Worm (Caenorhabditis elegans) whole organism, L4 larva: Measurements from ENCODE around the gene parn-1.

Source experiments
- ama-1 ChIP-seq: fragments of 150-350 bp; optimal IDR thresholded peaks from 2 replicates; lab custom pipeline; 2014; ENCODE audit warnings: inconsistent platforms, mixed read lengths
- ceh-82 ChIP-seq: sonication (generic microtip); optimal IDR thresholded peaks from 2 replicates; lab custom pipeline; 2017; ENCODE audit warnings: missing biosample characterization, missing genetic modification characterization
- egl-27 ChIP-seq: sonication (generic microtip); optimal IDR thresholded peaks from 3 replicates; lab custom pipeline; 2017; ENCODE audit warnings: missing biosample characterization, missing genetic modification reagents, missing genetic modification characterization
- fkh-10 ChIP-seq: fragments of 150-350 bp; optimal IDR thresholded peaks from 2 replicates; lab custom pipeline; 2014; ENCODE audit warnings: missing biosample characterization, missing genetic modification reagents, missing genetic modification characterization
- lin-15B ChIP-seq: fragments of 150-350 bp; sonication (generic microtip); optimal IDR thresholded peaks from 3 replicates; lab custom pipeline; 2014; ENCODE audit warnings: missing biosample characterization, missing genetic modification characterization
- lsy-2 ChIP-seq, 2 experiments: fragments of 150-350 bp in 1 of 2; sonication (generic microtip) in 1 of 2; optimal IDR thresholded peaks; 2 replicates each; lab custom pipeline; 2014 to 2017; ENCODE audit warnings: missing biosample characterization in 2 of 2, missing genetic modification characterization in 2 of 2
- mxl-3 ChIP-seq: fragments of 200-800 bp; sonication (Bioruptor generic); optimal IDR thresholded peaks from 2 replicates; lab custom pipeline; 2018; ENCODE audit warnings: mild to moderate bottlenecking, missing genetic modification characterization, missing compliant biosample characterization
- nhr-77 ChIP-seq: fragments of 150-350 bp; optimal IDR thresholded peaks from 2 replicates; lab custom pipeline; 2014; ENCODE audit warnings: missing biosample characterization, missing genetic modification characterization
- pha-4 ChIP-seq, 2 experiments: fragments of 150-350 bp in 1 of 2; fragments of 200-800 bp in 1 of 2; sonication (Bioruptor generic) in 1 of 2; IDR thresholded peaks in 1 of 2; optimal IDR thresholded peaks in 1 of 2; 2 replicates each; pipeline versions ENCODE4 v1.3.6 to Lab custom; 2014 to 2022; ENCODE audit warnings: missing genetic modification characterization in 2 of 2, missing genetic modification reagents in 2 of 2, missing biosample characterization in 1 of 2, missing compliant biosample characterization in 1 of 2
- snpc-1.2 ChIP-seq: fragments of 200-800 bp; sonication (Bioruptor generic); IDR thresholded peaks from 2 replicates; pipeline ENCODE4 v1.3.6; 2022; ENCODE audit warnings: missing genetic modification reagents, missing genetic modification characterization, missing compliant biosample characterization

DNA sequence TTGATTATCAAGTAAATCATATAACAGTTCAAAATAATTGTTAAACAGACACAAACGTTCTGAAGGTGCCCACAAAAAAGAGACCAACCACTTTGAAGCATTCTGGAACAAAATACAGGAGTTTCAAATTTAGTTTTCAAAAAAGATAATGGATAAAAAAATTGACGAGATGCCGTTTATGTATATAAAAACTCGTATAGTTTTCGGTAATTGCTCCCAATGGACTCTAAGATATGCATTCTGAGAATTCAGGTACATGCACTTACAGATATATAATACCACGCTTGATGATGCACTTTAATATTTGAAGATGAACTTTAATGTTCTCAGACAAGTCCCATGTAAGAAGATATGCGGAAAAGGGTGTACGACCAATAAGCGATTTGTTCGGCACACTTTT, 23.6 kb upstream of the parn-1 start, which contains the start of gene str-181:
- TF ChIP-seq fkh-10 (GFP tag; lab: Kevin White, UChicago), result no peak
- TF ChIP-seq egl-27 (tag; lab: Kevin White, UChicago), result no peak
- no peak for TF ChIP-seq ama-1 (lab: Kevin White, UChicago)
- TF ChIP-seq ceh-82 (tag; lab: Kevin White, UChicago), result no peak
- no peak for TF ChIP-seq pha-4 (GFP tag; IDR thresholded peaks at IDR 0.05; lab: Robert Waterston, UW)
- no peak for TF ChIP-seq pha-4 (tag; optimal IDR thresholded peaks at IDR 0.05; lab: Kevin White, UChicago)
- no peak for TF ChIP-seq mxl-3 (GFP tag; lab: Kevin White, UChicago)
- TF ChIP-seq lsy-2 (tag; optimal IDR thresholded peaks at IDR 0.05; lab: Kevin White, UChicago), result no peak
- no peak for TF ChIP-seq snpc-1.2 (GFP tag; lab: Robert Waterston, UW)
- TF ChIP-seq lin-15B (tag; lab: Kevin White, UChicago), result no peak
- no peak for TF ChIP-seq nhr-77 (tag; lab: Kevin White, UChicago)
